Worm (Caenorhabditis elegans) whole organism, L3 larva: ENCODE data around the gene W08G11.5.
A peak's percentile ranks its signal among the peaks of the same experiment; 100 is the strongest.

Source experiments
- R02D3.7 ChIP-seq: fragments of 150-350 bp; optimal IDR thresholded peaks from 2 replicates; lab custom pipeline; 2014; ENCODE audit warnings: missing biosample characterization, missing genetic modification characterization
- ZK546.5 ChIP-seq: sonication (generic microtip); optimal IDR thresholded peaks from 2 replicates; lab custom pipeline; 2017; ENCODE audit warnings: missing biosample characterization, missing genetic modification characterization
- ama-1 ChIP-seq: fragments of 150-350 bp; optimal IDR thresholded peaks from 2 replicates; lab custom pipeline; 2018
- ceh-16 ChIP-seq: sonication (generic microtip); optimal IDR thresholded peaks from 2 replicates; lab custom pipeline; 2017; ENCODE audit warnings: missing biosample characterization, missing genetic modification characterization
- ceh-9 ChIP-seq: sonication (generic microtip); optimal IDR thresholded peaks from 2 replicates; lab custom pipeline; 2018; ENCODE audit warnings: missing biosample characterization, missing genetic modification characterization
- daf-12 ChIP-seq: fragments of 150-350 bp; optimal IDR thresholded peaks from 2 replicates; lab custom pipeline; 2014; ENCODE audit warnings: missing biosample characterization, missing genetic modification reagents, missing genetic modification characterization
- egl-5 ChIP-seq: fragments of 150-350 bp; optimal IDR thresholded peaks from 2 replicates; lab custom pipeline; 2017; ENCODE audit warnings: missing biosample characterization, missing genetic modification reagents, missing genetic modification characterization, inconsistent platforms
- elt-1 ChIP-seq: fragments of 150-350 bp; optimal IDR thresholded peaks from 2 replicates; lab custom pipeline; 2014; ENCODE audit warnings: missing biosample characterization, missing genetic modification characterization
- elt-2 ChIP-seq: sonication (generic microtip); optimal IDR thresholded peaks from 2 replicates; lab custom pipeline; 2016; ENCODE audit warnings: missing genetic modification reagents, mild to moderate bottlenecking, missing genetic modification characterization, missing compliant biosample characterization
- fkh-10 ChIP-seq: sonication (generic microtip); optimal IDR thresholded peaks from 2 replicates; lab custom pipeline; 2017; ENCODE audit warnings: missing biosample characterization, missing genetic modification reagents, missing genetic modification characterization
- fos-1 ChIP-seq: fragments of 150-350 bp; optimal IDR thresholded peaks from 2 replicates; lab custom pipeline; 2014; ENCODE audit warnings: missing biosample characterization, missing genetic modification characterization
- hmg-11 ChIP-seq: sonication (generic microtip); optimal IDR thresholded peaks from 2 replicates; lab custom pipeline; 2016; ENCODE audit warnings: missing genetic modification characterization, missing compliant biosample characterization
- lin-15B ChIP-seq: fragments of 150-350 bp; optimal IDR thresholded peaks from 2 replicates; lab custom pipeline; 2014; ENCODE audit warnings: missing biosample characterization, missing genetic modification characterization
- mdl-1 ChIP-seq: fragments of 150-350 bp; optimal IDR thresholded peaks from 2 replicates; lab custom pipeline; 2014; ENCODE audit warnings: missing biosample characterization, missing genetic modification characterization
- mml-1 ChIP-seq: fragments of 150-350 bp; sonication (generic microtip); optimal IDR thresholded peaks from 3 replicates; lab custom pipeline; 2014; ENCODE audit warnings: missing biosample characterization, missing genetic modification characterization
- nhr-11 ChIP-seq: fragments of 150-350 bp; optimal IDR thresholded peaks from 2 replicates; lab custom pipeline; 2014; ENCODE audit warnings: missing biosample characterization, missing genetic modification characterization
- nhr-23 ChIP-seq: fragments of 150-350 bp; optimal IDR thresholded peaks from 2 replicates; lab custom pipeline; 2014; ENCODE audit warnings: missing biosample characterization, missing genetic modification reagents, missing genetic modification characterization
- nhr-237 ChIP-seq: fragments of 150-350 bp; optimal IDR thresholded peaks from 2 replicates; lab custom pipeline; 2014; ENCODE audit warnings: missing biosample characterization, missing genetic modification characterization
- nhr-25 ChIP-seq: sonication (generic microtip); optimal IDR thresholded peaks from 2 replicates; lab custom pipeline; 2017; ENCODE audit warnings: missing biosample characterization, missing genetic modification characterization
- nhr-28 ChIP-seq: fragments of 150-350 bp; optimal IDR thresholded peaks from 2 replicates; lab custom pipeline; 2014; ENCODE audit warnings: missing biosample characterization, missing genetic modification characterization
- nhr-43 ChIP-seq: sonication (generic microtip); optimal IDR thresholded peaks from 2 replicates; lab custom pipeline; 2016; ENCODE audit warnings: mild to moderate bottlenecking, missing genetic modification characterization, missing compliant biosample characterization; ENCODE audit not compliant: poor library complexity, severe bottlenecking
- nhr-76 ChIP-seq: fragments of 150-350 bp; sonication (generic microtip); optimal IDR thresholded peaks from 5 replicates; lab custom pipeline; 2014; ENCODE audit warnings: missing biosample characterization, missing genetic modification characterization
- pha-4 ChIP-seq: fragments of 150-350 bp; optimal IDR thresholded peaks from 2 replicates; lab custom pipeline; 2014; ENCODE audit warnings: missing biosample characterization, missing genetic modification reagents, missing genetic modification characterization
- pqm-1 ChIP-seq: fragments of 150-350 bp; optimal IDR thresholded peaks from 2 replicates; lab custom pipeline; 2017; ENCODE audit warnings: missing biosample characterization, missing genetic modification characterization, inconsistent platforms
- sea-2 ChIP-seq: fragments of 150-350 bp; sonication (generic microtip); optimal IDR thresholded peaks from 4 replicates; lab custom pipeline; 2014; ENCODE audit warnings: missing biosample characterization, missing genetic modification reagents, missing genetic modification characterization
- tbx-2 ChIP-seq: sonication (generic microtip); optimal IDR thresholded peaks from 2 replicates; lab custom pipeline; 2016; ENCODE audit warnings: mild to moderate bottlenecking, missing genetic modification characterization, missing compliant biosample characterization
- unc-39 ChIP-seq: sonication (generic microtip); optimal IDR thresholded peaks from 4 replicates; lab custom pipeline; 2017; ENCODE audit warnings: missing biosample characterization, missing genetic modification characterization
- unc-62 ChIP-seq: fragments of 150-350 bp; sonication (generic microtip); optimal IDR thresholded peaks from 4 replicates; lab custom pipeline; 2014; ENCODE audit warnings: missing biosample characterization, missing genetic modification reagents, missing genetic modification characterization
- zag-1 ChIP-seq: fragments of 150-350 bp; optimal IDR thresholded peaks from 2 replicates; lab custom pipeline; 2014; ENCODE audit warnings: missing biosample characterization, missing genetic modification characterization
- ztf-4 ChIP-seq: fragments of 150-350 bp; optimal IDR thresholded peaks from 2 replicates; lab custom pipeline; 2014; ENCODE audit warnings: missing biosample characterization, missing genetic modification characterization

Gene W08G11.5

ce11 chrV:16317244-16317643 lies 29.1 kb downstream of the W08G11.5 start, which contains the start of gene srh-180:
TSS of gene srh-180 (plus strand) at chrV:16317544.
- TF ChIP-seq tbx-2 = no peak
- no peak for TF ChIP-seq unc-39
- TF ChIP-seq mml-1 (tag; lab: Kevin White, UChicago) = no peak

- no peak for TF ChIP-seq mml-1 (tag; lab: Kevin White, UChicago)
- no peak for TF ChIP-seq ceh-16 (tag; lab: Kevin White, UChicago)
- TF ChIP-seq elt-1 (tag; lab: Kevin White, UChicago) = no peak
- no peak for TF ChIP-seq ztf-4 (tag; lab: Kevin White, UChicago)
- TF ChIP-seq nhr-43 (tag; lab: Kevin White, UChicago) = no peak
- TF ChIP-seq nhr-11 (tag; lab: Kevin White, UChicago) = no peak
- TF ChIP-seq daf-12 (tag; lab: Kevin White, UChicago) = no peak
- no peak for TF ChIP-seq nhr-25
- TF ChIP-seq nhr-28 (tag; lab: Kevin White, UChicago) = no peak
- TF ChIP-seq mdl-1 (tag; lab: Kevin White, UChicago) = no peak
- TF ChIP-seq unc-39 = no peak
- TF ChIP-seq R02D3.7 (tag; lab: Kevin White, UChicago) = no peak
- no peak for TF ChIP-seq nhr-23 (tag; lab: Kevin White, UChicago)
- no peak for TF ChIP-seq zag-1
- no peak for TF ChIP-seq unc-62
- no peak for TF ChIP-seq fkh-10 (GFP tag; lab: Kevin White, UChicago)
- no peak for TF ChIP-seq nhr-76 (tag; lab: Kevin White, UChicago)
- TF ChIP-seq pqm-1 (tag; lab: Kevin White, UChicago) = no peak
Observed at ce11 chrV:16315004-16315403, 31.3 kb downstream of the W08G11.5 start, which contains the start of gene str-214. TSS of gene str-214 (plus strand) at chrV:16315304.

- no peak for TF ChIP-seq sea-2
- peak; percentile 15 for TF ChIP-seq elt-2
Observed at ce11 chrV:16309523-16309922, 36.8 kb downstream of the W08G11.5 start, which contains the start of gene oac-7. TSS of gene oac-7 (plus strand) at chrV:16309805.

- no peak for TF ChIP-seq tbx-2
- TF ChIP-seq pha-4 (tag; lab: Kevin White, UChicago) = no peak
- TF ChIP-seq elt-1 (tag; lab: Kevin White, UChicago) = no peak
- TF ChIP-seq elt-2 = no peak
- TF ChIP-seq ceh-9 (tag; lab: Kevin White, UChicago) = no peak
- TF ChIP-seq unc-39 = no peak
- TF ChIP-seq nhr-76 (tag; lab: Kevin White, UChicago) = no peak
- TF ChIP-seq fos-1 (tag; lab: Kevin White, UChicago) = no peak
- TF ChIP-seq mml-1 (tag; lab: Kevin White, UChicago) = no peak
- TF ChIP-seq ztf-4 (tag; lab: Kevin White, UChicago) = no peak
- TF ChIP-seq lin-15B (tag; lab: Kevin White, UChicago) = no peak
- TF ChIP-seq hmg-11 = no peak
- TF ChIP-seq ama-1 (lab: Kevin White, UChicago) = no peak
- no peak for TF ChIP-seq R02D3.7 (tag; lab: Kevin White, UChicago)
Observed at ce11 chrV:16308343-16308742, 38.0 kb downstream of the W08G11.5 start.

- TF ChIP-seq ZK546.5 (tag; lab: Kevin White, UChicago) = no peak
- no peak for TF ChIP-seq egl-5
- no peak for TF ChIP-seq nhr-25
Observed at ce11 chrV:16307253-16307652, 39.1 kb downstream of the W08G11.5 start, which contains the start of gene srxa-7. TSS of gene srxa-7 (plus strand) at chrV:16307553.

- no peak for TF ChIP-seq ztf-4 (tag; lab: Kevin White, UChicago)
- peak; percentile 58 for TF ChIP-seq elt-2
- peak; percentile 60 for TF ChIP-seq pqm-1 (tag; lab: Kevin White, UChicago)
- TF ChIP-seq hmg-11 = no peak
Observed at ce11 chrV:16302439-16302838, 43.9 kb downstream of the W08G11.5 start, which contains the start of the genes C31A11.13 and oac-6. TSS of gene C31A11.13 (minus strand) at chrV:16302551. TSS of gene oac-6 (plus strand) at chrV:16302717.

- no peak for TF ChIP-seq ceh-16 (tag; lab: Kevin White, UChicago)
- no peak for TF ChIP-seq elt-1 (tag; lab: Kevin White, UChicago)
- no peak for TF ChIP-seq unc-62
- no peak for TF ChIP-seq nhr-237 (tag; lab: Kevin White, UChicago)
Observed at ce11 chrV:16300276-16300675, 46.0 kb downstream of the W08G11.5 start, which contains the start of gene srbc-82. TSS of gene srbc-82 (plus strand) at chrV:16300576.
